Fruit fly (Drosophila melanogaster): ENCODE measurements around the gene Wdr37.

dm6 chr3R:18398460-18398901 lies 4.0 kb downstream of the Wdr37 start:
- TF ChIP-seq CTCF (optimal IDR thresholded peaks at IDR 0.05): no peak
- no peak for TF ChIP-seq CG8478 (optimal IDR thresholded peaks at IDR 0.05)

Data from S2 (cell line).